Fruit fly (Drosophila melanogaster): ENCODE results near the gene Vha26.

Gene Vha26

dm6 chr3R:5613114-5613443 lies 21.5 kb downstream of the Vha26 start, which contains the start of gene Atu (continued):
- TF ChIP-seq Hr3 (GFP tag; optimal IDR thresholded peaks at IDR 0.05) (peak; percentile 42), schlank (tag; optimal IDR thresholded peaks at IDR 0.05) (no peak), MESR4 (GFP tag; optimal IDR thresholded peaks at IDR 0.05) (peak; percentile 24), CG7786 (GFP tag; optimal IDR thresholded peaks at IDR 0.05) (peak; percentile 55), tgo (GFP tag; IDR thresholded peaks at IDR 0.05) (no peak), corto (GFP tag; optimal IDR thresholded peaks at IDR 0.05) (no peak), pnt (GFP tag; optimal IDR thresholded peaks at IDR 0.05) (no peak), CG7839 (tag; optimal IDR thresholded peaks at IDR 0.05) (no peak), bowl (GFP tag; IDR thresholded peaks at IDR 0.05) (no peak), Sox100B (GFP tag; optimal IDR thresholded peaks at IDR 0.05) (no peak), crc (GFP tag; optimal IDR thresholded peaks at IDR 0.05) (no peak), Abd-B (GFP tag; optimal IDR thresholded peaks at IDR 0.05) (peak; percentile 73), chinmo (GFP tag; IDR thresholded peaks at IDR 0.05; ENCODE audit: partially characterized antibody) (peak; percentile 87), ems (GFP tag; optimal IDR thresholded peaks at IDR 0.05) (no peak), pum (GFP tag; optimal IDR thresholded peaks at IDR 0.05) (no peak), Atf-2 (GFP tag; optimal IDR thresholded peaks at IDR 0.05) (no peak), dm (GFP tag; optimal IDR thresholded peaks at IDR 0.05) (no peak), pho (GFP tag; optimal IDR thresholded peaks at IDR 0.05) (peak; percentile 38), CG11695 (GFP tag; IDR thresholded peaks at IDR 0.05) (no peak), CG17802 (tag; optimal IDR thresholded peaks at IDR 0.05) (no peak), CG13775 (GFP tag; optimal IDR thresholded peaks at IDR 0.05) (peak; percentile 35), Bgb (GFP tag; IDR thresholded peaks at IDR 0.05; ENCODE audit: partially characterized antibody) (peak; percentile 87), Stat92E (GFP tag; optimal IDR thresholded peaks at IDR 0.05) (no peak), CG2120 (GFP tag; optimal IDR thresholded peaks at IDR 0.05) (peak; percentile 72), Chrac-16 (GFP tag; optimal IDR thresholded peaks at IDR 0.05) (peak; percentile 28), CG12391 (tag; optimal IDR thresholded peaks at IDR 0.05) (peak; percentile 56), pfk (GFP tag; optimal IDR thresholded peaks at IDR 0.05) (no peak), NfI (GFP tag; optimal IDR thresholded peaks at IDR 0.05) (peak; percentile 27), CG11093 (GFP tag; IDR thresholded peaks at IDR 0.05) (no peak), slou (GFP tag; optimal IDR thresholded peaks at IDR 0.05) (no peak), amos (GFP tag; IDR thresholded peaks at IDR 0.05; ENCODE audit: partially characterized antibody) (peak; percentile 87), lab (GFP tag; optimal IDR thresholded peaks at IDR 0.05) (no peak), mld (GFP tag; IDR thresholded peaks at IDR 0.05; ENCODE audit: partially characterized antibody) (peak; percentile 42; the same call in 1 of the 3 replicates), gsb-n (tag; optimal IDR thresholded peaks at IDR 0.05) (no peak), ase (GFP tag; IDR thresholded peaks at IDR 0.05) (no peak), bbx (GFP tag; IDR thresholded peaks at IDR 0.05; ENCODE audit: partially characterized antibody) (peak; percentile 83), stc (GFP tag; IDR thresholded peaks at IDR 0.05) (no peak), CG33557 (GFP tag; optimal IDR thresholded peaks at IDR 0.05) (no peak), nmo (GFP tag; optimal IDR thresholded peaks at IDR 0.05) (peak; percentile 76), Sox102F (GFP tag; optimal IDR thresholded peaks at IDR 0.05) (no peak), tin (GFP tag; optimal IDR thresholded peaks at IDR 0.05) (peak; percentile 28), run (tag; optimal IDR thresholded peaks at IDR 0.05) (no peak), Dref (GFP tag; IDR thresholded peaks at IDR 0.05) (peak; percentile 86), BtbVII (GFP tag; optimal IDR thresholded peaks at IDR 0.05) (no peak), CG2199 (GFP tag; IDR thresholded peaks at IDR 0.05) (no peak), Rfx (GFP tag; IDR thresholded peaks at IDR 0.05) (peak; percentile 41; the same call in 1 of the 2 replicates), CG17568 (GFP tag; optimal IDR thresholded peaks at IDR 0.05) (no peak), dimm (GFP tag; IDR thresholded peaks at IDR 0.05) (no peak), Six4 (GFP tag; optimal IDR thresholded peaks at IDR 0.05) (no peak), Spps (tag; optimal IDR thresholded peaks at IDR 0.05) (no peak), ind (GFP tag; optimal IDR thresholded peaks at IDR 0.05) (peak; percentile 43)

All from whole organism, embryonic.